Worm (Caenorhabditis elegans) whole organism, early embryonic: ENCODE results near the gene cua-1.
A peak's percentile ranks its signal among the peaks of the same experiment; 100 is the strongest.

Experiments used
- B0310.2 ChIP-seq: sonication (generic microtip); optimal IDR thresholded peaks from 2 replicates; lab custom pipeline; 2016; ENCODE audit warnings: mild to moderate bottlenecking, missing genetic modification characterization, missing compliant biosample characterization
- F13C5.2 ChIP-seq: sonication (generic microtip); optimal IDR thresholded peaks from 2 replicates; lab custom pipeline; 2017; ENCODE audit warnings: mild to moderate bottlenecking, missing genetic modification characterization, inconsistent platforms, missing compliant biosample characterization
- aly-1 ChIP-seq: sonication (generic microtip); optimal IDR thresholded peaks from 2 replicates; lab custom pipeline; 2016; ENCODE audit warnings: missing genetic modification characterization, missing compliant biosample characterization
- ama-1 ChIP-seq: fragments of 150-350 bp; optimal IDR thresholded peaks from 2 replicates; lab custom pipeline; 2014
- ceh-13 ChIP-seq: fragments of 200-800 bp; sonication (Bioruptor generic); optimal IDR thresholded peaks from 2 replicates; lab custom pipeline; 2018; ENCODE audit warnings: mild to moderate bottlenecking, missing genetic modification characterization, missing compliant biosample characterization
- ceh-36 ChIP-seq: sonication (generic microtip); optimal IDR thresholded peaks from 2 replicates; lab custom pipeline; 2016; ENCODE audit warnings: missing genetic modification characterization, inconsistent platforms, missing compliant biosample characterization
- ets-7 ChIP-seq: sonication (generic microtip); optimal IDR thresholded peaks from 2 replicates; lab custom pipeline; 2016; ENCODE audit warnings: missing genotype, missing genetic modification characterization, missing compliant biosample characterization
- flt-1 ChIP-seq: fragments of 200-800 bp; sonication (Bioruptor generic); IDR thresholded peaks from 2 replicates; pipeline ENCODE4 v1.3.6; 2022; ENCODE audit warnings: missing genetic modification characterization, missing compliant biosample characterization
- hmbx-1 ChIP-seq: sonication (generic microtip); optimal IDR thresholded peaks from 2 replicates; lab custom pipeline; 2016; ENCODE audit warnings: mild to moderate bottlenecking, missing genetic modification characterization, missing compliant biosample characterization
- hmg-4 ChIP-seq: fragments of 200-800 bp; sonication (Bioruptor generic); optimal IDR thresholded peaks from 2 replicates; lab custom pipeline; 2018; ENCODE audit warnings: mild to moderate bottlenecking, missing genetic modification characterization, missing compliant biosample characterization
- hnd-1 ChIP-seq: sonication (generic microtip); optimal IDR thresholded peaks from 2 replicates; lab custom pipeline; 2016; ENCODE audit warnings: missing genetic modification characterization, missing compliant biosample characterization
- pes-1 ChIP-seq: fragments of 200-800 bp; sonication (Bioruptor generic); IDR thresholded peaks from 2 replicates; pipeline ENCODE4 v1.3.6; 2022; ENCODE audit warnings: missing genetic modification reagents, missing genetic modification characterization, missing compliant biosample characterization
- scrt-1 ChIP-seq: fragments of 200-800 bp; sonication (Bioruptor generic); IDR thresholded peaks from 2 replicates; pipeline ENCODE4 v1.3.6; 2022; ENCODE audit warnings: missing genetic modification characterization, missing compliant biosample characterization
- sea-1 ChIP-seq: fragments of 200-800 bp; sonication (Bioruptor generic); conservative IDR thresholded peaks from 2 replicates; pipeline ENCODE4 v1.3.6; 2022; ENCODE audit warnings: missing genetic modification characterization, missing compliant biosample characterization
- tbx-11 ChIP-seq: fragments of 200-800 bp; sonication (Bioruptor generic); IDR thresholded peaks from 2 replicates; pipeline ENCODE4 v1.3.6; 2022; ENCODE audit warnings: missing genetic modification characterization, missing compliant biosample characterization
- tbx-37 ChIP-seq: fragments of 200-800 bp; sonication (Bioruptor generic); conservative IDR thresholded peaks from 2 replicates; pipeline ENCODE4 v1.3.6; 2022; ENCODE audit warnings: missing genetic modification reagents, missing genetic modification characterization, missing compliant biosample characterization
- tra-4 ChIP-seq: sonication (generic microtip); optimal IDR thresholded peaks from 2 replicates; lab custom pipeline; 2017; ENCODE audit warnings: missing genetic modification characterization, missing compliant biosample characterization

The cua-1 gene

ce11 chrIII:13461535-13461934 lies 6.4 kb upstream of the cua-1 start:
- TF ChIP-seq ceh-13 (no peak), F13C5.2 (tag; lab: Kevin White, UChicago) (no peak)

ce11 chrIII:13458978-13459596 lies 4.0 kb upstream of the cua-1 start, which contains the start of gene tag-164:
Gene tag-164, plus strand, starts transcription at chrIII:13459546.
- TF ChIP-seq hmg-4 (GFP tag; lab: Kevin White, UChicago) (no peak), pes-1 (no peak), flt-1 (no peak), aly-1 (no peak), F13C5.2 (tag; lab: Kevin White, UChicago) (no peak), sea-1 (GFP tag; lab: Robert Waterston, UW) (no peak), tra-4 (tag; lab: Kevin White, UChicago) (no peak), B0310.2 (no peak)

- TF ChIP-seq ets-7 (tag; lab: Kevin White, UChicago), result no peak
- no peak for TF ChIP-seq hmbx-1 (tag; lab: Kevin White, UChicago)
- no peak for TF ChIP-seq aly-1
- no peak for TF ChIP-seq ama-1
- TF ChIP-seq hmg-4 (GFP tag; lab: Kevin White, UChicago), result no peak
Measured at ce11 chrIII:13457305-13457704, 2.2 kb upstream of the cua-1 start.

- TF ChIP-seq scrt-1 (GFP tag; lab: Robert Waterston, UW), result no peak
- TF ChIP-seq hmg-4 (GFP tag; lab: Kevin White, UChicago), result no peak
- TF ChIP-seq sea-1 (GFP tag; lab: Robert Waterston, UW), result no peak
- TF ChIP-seq ets-7 (tag; lab: Kevin White, UChicago), result no peak
- TF ChIP-seq tbx-11 (GFP tag; lab: Robert Waterston, UW), result no peak
Measured at ce11 chrIII:13455816-13456215, 709 bp upstream of the cua-1 start.

- TF ChIP-seq tbx-11 (GFP tag; lab: Robert Waterston, UW), result no peak
- TF ChIP-seq ceh-13, result no peak
Measured at ce11 chrIII:13452824-13453223, 2.3 kb downstream of the cua-1 start.

- TF ChIP-seq tbx-37, result 0 out of 2 replicates have a peak, but pooled peaks have one; percentile 32
Measured at ce11 chrIII:13448235-13448634, 6.9 kb downstream of the cua-1 start.

- TF ChIP-seq tbx-11 (GFP tag; lab: Robert Waterston, UW) (peak; percentile 25; the same call in 1 of the 2 replicates), pes-1 (peak; percentile 39; the same call in 1 of the 2 replicates)
Measured at ce11 chrIII:13447439-13447838, 7.7 kb downstream of the cua-1 start.

- peak; percentile 35; the same call in 1 of the 2 replicates for TF ChIP-seq tbx-37
- TF ChIP-seq scrt-1 (GFP tag; lab: Robert Waterston, UW), result no peak
Measured at ce11 chrIII:13439415-13439814, 15.7 kb downstream of the cua-1 start, which contains the start of gene ciao-2B. Gene ciao-2B, minus strand, starts transcription at chrIII:13439544.

ce11 chrIII:13436843-13437242 lies 18.3 kb downstream of the cua-1 start, which contains the start of gene F45G2.9:
Gene F45G2.9, minus strand, starts transcription at chrIII:13436943.
- TF ChIP-seq tbx-37 (no peak), aly-1 (no peak), ama-1 (no peak), ceh-13 (no peak), pes-1 (no peak), flt-1 (no peak), tra-4 (tag; lab: Kevin White, UChicago) (no peak), hmbx-1 (tag; lab: Kevin White, UChicago) (no peak), tbx-11 (GFP tag; lab: Robert Waterston, UW) (no peak), ets-7 (tag; lab: Kevin White, UChicago) (no peak), sea-1 (GFP tag; lab: Robert Waterston, UW) (no peak), F13C5.2 (tag; lab: Kevin White, UChicago) (no peak), scrt-1 (GFP tag; lab: Robert Waterston, UW) (no peak), ceh-36 (tag; lab: Kevin White, UChicago) (no peak), hnd-1 (no peak)

- TF ChIP-seq scrt-1 (GFP tag; lab: Robert Waterston, UW) (no peak), sea-1 (GFP tag; lab: Robert Waterston, UW) (no peak), aly-1 (no peak), tbx-37 (no peak), ceh-13 (no peak), B0310.2 (no peak), flt-1 (no peak), F13C5.2 (tag; lab: Kevin White, UChicago) (no peak), hnd-1 (no peak), pes-1 (no peak), hmg-4 (GFP tag; lab: Kevin White, UChicago) (no peak), ets-7 (tag; lab: Kevin White, UChicago) (no peak), hmbx-1 (tag; lab: Kevin White, UChicago) (no peak), tbx-11 (GFP tag; lab: Robert Waterston, UW) (no peak), tra-4 (tag; lab: Kevin White, UChicago) (no peak), ceh-36 (tag; lab: Kevin White, UChicago) (no peak), ama-1 (no peak)
Measured at ce11 chrIII:13435570-13435969, 19.5 kb downstream of the cua-1 start, which contains the start of gene F45G2.8. Gene F45G2.8, minus strand, starts transcription at chrIII:13435670.
